Fruit fly (Drosophila melanogaster) whole organism, adult: ENCODE results near the gene Septin2.

Experiments
- CG5204 ChIP-seq: fragments of 200-800 bp; sonication (Bioruptor generic); optimal IDR thresholded peaks from 2 replicates; lab custom pipeline; 2016; ENCODE audit warnings: missing biosample characterization, missing genetic modification characterization
- CG7101 ChIP-seq: fragments of 200-800 bp; sonication (Bioruptor generic); optimal IDR thresholded peaks from 2 replicates; lab custom pipeline; 2018; ENCODE audit warnings: missing biosample characterization, mild to moderate bottlenecking, missing genetic modification characterization, moderate library complexity
- cic ChIP-seq: fragments of 200-800 bp; sonication (Bioruptor generic); optimal IDR thresholded peaks from 2 replicates; lab custom pipeline; 2017; ENCODE audit warnings: missing biosample characterization, mild to moderate bottlenecking, missing genetic modification characterization, moderate library complexity
- kay ChIP-seq: fragments of 200-800 bp; sonication (Bioruptor generic); peaks from one replicate; lab custom pipeline; 2016; ENCODE audit warnings: missing biosample characterization, missing genetic modification characterization, borderline replicate concordance

DNA sequence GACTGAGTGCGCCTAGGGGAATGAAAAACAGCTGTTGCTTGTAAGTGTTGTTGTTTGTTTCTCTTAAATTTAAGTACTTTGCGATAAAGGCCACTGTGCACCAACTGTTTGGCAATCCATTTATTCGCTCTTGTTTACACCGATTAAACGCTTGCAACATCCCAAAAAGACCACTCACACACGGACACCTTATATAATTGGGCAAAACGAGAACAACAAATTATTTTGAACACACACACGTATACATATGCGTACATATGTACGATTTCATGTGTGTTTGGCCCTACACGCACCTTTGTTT is 31.1 kb downstream of the Septin2 start:
- TF ChIP-seq cic (GFP tag; lab: Kevin White, UChicago) (no peak), kay (GFP tag; lab: Kevin White, UChicago) (no peak), CG7101 (tag; lab: Kevin White, UChicago) (no peak), CG5204 (no peak)
